Worm (Caenorhabditis elegans): ENCODE data around the gene ifta-1.

Gene ifta-1

ce11 chrX:5505148-5505547, 47.4 kb downstream of the ifta-1 start, which contains the start of gene T23F2.2:
Gene T23F2.2 (minus strand): TSS chrX:5505248.
- TF ChIP-seq W03F9.2 (tag; optimal IDR thresholded peaks at IDR 0.05) = no peak
- no peak for TF ChIP-seq him-1 (tag; optimal IDR thresholded peaks at IDR 0.05)
- no peak for TF ChIP-seq dao-5 (tag; optimal IDR thresholded peaks at IDR 0.05)

All from whole organism, L4/young adult.